Fruit fly (Drosophila melanogaster): Measurements from ENCODE around the gene CG6321.
A peak's percentile ranks its signal among the peaks of the same experiment; 100 is the strongest.

The CG6321 gene

DNA sequence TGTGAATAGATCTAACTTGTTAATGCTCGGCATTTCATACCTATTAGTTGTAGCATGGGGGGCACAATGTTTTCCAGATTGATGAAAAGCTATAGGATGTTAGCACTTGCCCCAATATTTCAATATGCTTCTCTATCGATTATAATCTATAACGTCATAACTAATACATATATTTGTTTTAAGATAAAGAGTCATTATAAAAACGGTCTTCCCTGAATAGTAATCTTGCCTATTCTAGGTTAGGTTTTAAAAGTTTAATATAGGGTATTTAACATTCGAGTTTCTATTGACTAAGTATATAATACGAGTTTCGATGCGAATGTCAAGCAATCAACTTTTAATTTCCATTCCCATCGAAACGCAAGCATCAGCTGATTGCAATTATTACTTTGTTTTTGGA is at the start of gene CG6321, which contains the start of gene Blos2 (continued):
- TF ChIP-seq Pdp1 (GFP tag; optimal IDR thresholded peaks at IDR 0.05) (peak; percentile 30 to 65), unpg (GFP tag; optimal IDR thresholded peaks at IDR 0.05) (peak; percentile 87), gcm2 (GFP tag; optimal IDR thresholded peaks at IDR 0.05) (peak; percentile 24), jigr1 (GFP tag; IDR thresholded peaks at IDR 0.05) (no peak), fd64A (GFP tag; optimal IDR thresholded peaks at IDR 0.05) (peak; percentile 13), CG4707 (GFP tag; optimal IDR thresholded peaks at IDR 0.05) (peak; percentile 52), slbo (GFP tag; IDR thresholded peaks at IDR 0.05) (peak; percentile 68), CG2202 (tag; optimal IDR thresholded peaks at IDR 0.05) (peak; percentile 32), CG30403 (GFP tag; optimal IDR thresholded peaks at IDR 0.05) (peak; percentile 82), Fer3 (tag; optimal IDR thresholded peaks at IDR 0.05) (peak; percentile 80), CG3838 (GFP tag; optimal IDR thresholded peaks at IDR 0.05) (peak; percentile 37), Bdp1 (GFP tag; optimal IDR thresholded peaks at IDR 0.05) (no peak), crol (GFP tag; IDR thresholded peaks at IDR 0.05) (no peak), CG30020 (tag; optimal IDR thresholded peaks at IDR 0.05) (peak; percentile 43), CG33557 (GFP tag; optimal IDR thresholded peaks at IDR 0.05) (peak; percentile 59), grn (GFP tag; optimal IDR thresholded peaks at IDR 0.05) (peak; percentile 21), al (GFP tag; IDR thresholded peaks at IDR 0.05) (peak; percentile 60; the same call in 1 of the 2 replicates), Hey (tag; optimal IDR thresholded peaks at IDR 0.05) (no peak), CG2120 (GFP tag; optimal IDR thresholded peaks at IDR 0.05) (peak; percentile 82), CG31388 (GFP tag; optimal IDR thresholded peaks at IDR 0.05) (peak; percentile 29), CG4282 (GFP tag; optimal IDR thresholded peaks at IDR 0.05) (no peak), jumu (GFP tag; optimal IDR thresholded peaks at IDR 0.05) (no peak), E2f2 (GFP tag; IDR thresholded peaks at IDR 0.05) (peak; percentile 58), Ets97D (GFP tag; optimal IDR thresholded peaks at IDR 0.05) (peak; percentile 30), CG8359 (GFP tag; optimal IDR thresholded peaks at IDR 0.05; ENCODE audit: borderline replicate concordance) (peak; percentile 30), CG7928 (GFP tag; optimal IDR thresholded peaks at IDR 0.05) (no peak), nerfin-1 (tag; optimal IDR thresholded peaks at IDR 0.05) (peak; percentile 74), CG14014 (GFP tag; IDR thresholded peaks at IDR 0.05) (peak; percentile 51)

DNA sequence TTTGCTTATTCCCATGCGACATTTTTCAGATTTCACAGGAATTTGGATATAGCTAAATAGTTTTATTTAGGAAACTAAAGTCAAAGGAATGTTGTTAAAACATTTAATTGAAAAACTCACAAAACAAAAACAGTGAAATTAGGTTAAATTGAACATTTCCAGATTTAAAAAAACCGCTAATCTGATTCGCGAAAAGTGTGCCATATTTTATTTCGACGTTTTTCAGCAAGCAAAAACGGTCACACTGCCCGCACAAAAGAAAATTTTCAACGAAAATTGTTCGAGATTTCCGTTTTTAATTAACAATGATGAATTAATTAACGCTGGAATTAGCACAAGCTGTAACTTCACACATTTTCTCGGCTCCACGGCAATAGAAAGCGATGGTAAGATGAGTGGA is 48.4 kb upstream of the CG6321 start, which contains the start of the genes CG34012 and emei:
Gene CG34012 (minus strand): TSS at position 52 of the 400 bp plus-strand sequence.
Gene emei (plus strand): TSS at position 237 of the 400 bp plus-strand sequence.
- TF ChIP-seq nmo (GFP tag; optimal IDR thresholded peaks at IDR 0.05) (no peak), CG15514 (GFP tag; optimal IDR thresholded peaks at IDR 0.05) (peak; percentile 79), YL-1 (GFP tag; optimal IDR thresholded peaks at IDR 0.05) (peak; percentile 26), CG14710 (tag; optimal IDR thresholded peaks at IDR 0.05) (peak; percentile 60), sna (GFP tag; IDR thresholded peaks at IDR 0.05; ENCODE audit: partially characterized antibody) (0 out of 2 replicates have a peak, but pooled peaks have one; percentile 30), CG10267 (tag; optimal IDR thresholded peaks at IDR 0.05) (peak; percentile 10), Myb (GFP tag; optimal IDR thresholded peaks at IDR 0.05) (peak; percentile 32), toy (GFP tag; IDR thresholded peaks at IDR 0.05) (no peak), Dp (GFP tag; optimal IDR thresholded peaks at IDR 0.05) (peak; percentile 80), E2f2 (GFP tag; IDR thresholded peaks at IDR 0.05) (peak; percentile 88), CG34422 (GFP tag; IDR thresholded peaks at IDR 0.05) (0 out of 3 replicates have a peak, but pooled peaks have one; percentile 37), MBD-R2 (GFP tag; IDR thresholded peaks at IDR 0.05) (peak; percentile 41; the same call in 1 of the 2 replicates), pzg (GFP tag; optimal IDR thresholded peaks at IDR 0.05) (peak; percentile 43), CG9797 (GFP tag; optimal IDR thresholded peaks at IDR 0.05) (peak; percentile 47), CG17186 (GFP tag; optimal IDR thresholded peaks at IDR 0.05) (peak; percentile 18), CG4617 (GFP tag; optimal IDR thresholded peaks at IDR 0.05; ENCODE audit: borderline replicate concordance) (peak; percentile 6), stwl (tag; optimal IDR thresholded peaks at IDR 0.05) (peak; percentile 26), phol (tag; optimal IDR thresholded peaks at IDR 0.05) (peak; percentile 54), Pdp1 (GFP tag; optimal IDR thresholded peaks at IDR 0.05) (peak in 1 of 2 experiments; percentile 6), CG13287 (GFP tag; IDR thresholded peaks at IDR 0.05; ENCODE audit: partially characterized antibody) (no peak), gfzf (GFP tag; optimal IDR thresholded peaks at IDR 0.05) (peak; percentile 77), bigmax (GFP tag; optimal IDR thresholded peaks at IDR 0.05) (peak; percentile 82), CG3281 (GFP tag; optimal IDR thresholded peaks at IDR 0.05) (no peak), da (GFP tag; optimal IDR thresholded peaks at IDR 0.05) (no peak)

Data from whole organism, embryonic.